Fruit fly (Drosophila melanogaster) whole organism, prepupa: ENCODE results near the gene CG46399.

ENCODE experiments used
- CG10631 ChIP-seq: fragments of 200-800 bp; sonication (Bioruptor generic); optimal IDR thresholded peaks from 2 replicates; lab custom pipeline; 2016; ENCODE audit warnings: missing biosample characterization, missing genetic modification characterization
- CG10669 ChIP-seq: fragments of 200-800 bp; sonication (Bioruptor generic); optimal IDR thresholded peaks from 3 replicates; lab custom pipeline; 2018; ENCODE audit warnings: missing biosample characterization, mild to moderate bottlenecking, missing genetic modification characterization, moderate library complexity
- CG11294 ChIP-seq: fragments of 200-800 bp; sonication (Bioruptor generic); IDR thresholded peaks from 2 replicates; pipeline ENCODE4 v1.3.6; 2022; ENCODE audit warnings: missing biosample characterization, missing genetic modification characterization
- CG11762 ChIP-seq: fragments of 200-800 bp; sonication (Bioruptor generic); optimal IDR thresholded peaks from 3 replicates; lab custom pipeline; 2016; ENCODE audit warnings: missing biosample characterization, missing genetic modification characterization; ENCODE audit not compliant: insufficient read depth
- CG11902 ChIP-seq: fragments of 200-800 bp; sonication (Bioruptor generic); optimal IDR thresholded peaks from 3 replicates; lab custom pipeline; 2016; ENCODE audit warnings: missing biosample characterization, missing genetic modification characterization
- CG15336 ChIP-seq: fragments of 200-800 bp; sonication (Bioruptor generic); IDR thresholded peaks from 2 replicates; pipeline ENCODE4 v1.3.6; 2022; ENCODE audit warnings: missing biosample characterization, missing genetic modification characterization
- CG1621 ChIP-seq: fragments of 200-800 bp; sonication (Bioruptor generic); optimal IDR thresholded peaks from 3 replicates; lab custom pipeline; 2018; ENCODE audit warnings: missing biosample characterization, mild to moderate bottlenecking, missing genetic modification characterization
- CG16779 ChIP-seq: fragments of 200-800 bp; sonication (Bioruptor generic); optimal IDR thresholded peaks from 3 replicates; lab custom pipeline; 2017; ENCODE audit warnings: missing biosample characterization, mild to moderate bottlenecking, missing genetic modification characterization
- CG31627 ChIP-seq: fragments of 200-800 bp; sonication (Bioruptor generic); optimal IDR thresholded peaks from 3 replicates; lab custom pipeline; 2016; ENCODE audit warnings: missing biosample characterization, missing genetic modification characterization
- CG32006 ChIP-seq: fragments of 200-800 bp; sonication (Bioruptor generic); optimal IDR thresholded peaks from 3 replicates; lab custom pipeline; 2017; ENCODE audit warnings: missing biosample characterization, mild to moderate bottlenecking, missing genetic modification characterization
- CG34406 ChIP-seq: fragments of 200-800 bp; sonication (Bioruptor generic); optimal IDR thresholded peaks from 3 replicates; lab custom pipeline; 2016; ENCODE audit warnings: missing biosample characterization, missing genetic modification characterization
- CG3919 ChIP-seq: fragments of 200-800 bp; sonication (Bioruptor generic); optimal IDR thresholded peaks from 3 replicates; lab custom pipeline; 2016; ENCODE audit warnings: missing biosample characterization, missing genetic modification characterization
- CG4318 ChIP-seq: fragments of 200-800 bp; sonication (Bioruptor generic); optimal IDR thresholded peaks from 3 replicates; lab custom pipeline; 2017; ENCODE audit warnings: missing biosample characterization, mild to moderate bottlenecking, missing genetic modification characterization
- CG6163 ChIP-seq: fragments of 200-800 bp; sonication (Bioruptor generic); IDR thresholded peaks from 3 replicates; pipeline ENCODE4 v1.3.6; 2022; ENCODE audit warnings: missing biosample characterization, missing genetic modification characterization
- CG6276 ChIP-seq: fragments of 200-800 bp; sonication (Bioruptor generic); optimal IDR thresholded peaks from 2 replicates; lab custom pipeline; 2017; ENCODE audit warnings: missing biosample characterization, mild to moderate bottlenecking, missing genetic modification characterization
- CG6792 ChIP-seq: fragments of 200-800 bp; sonication (Bioruptor generic); optimal IDR thresholded peaks from 3 replicates; lab custom pipeline; 2016; ENCODE audit warnings: missing biosample characterization, missing genetic modification characterization
- CG6808 ChIP-seq: fragments of 200-800 bp; sonication (Bioruptor generic); optimal IDR thresholded peaks from 3 replicates; lab custom pipeline; 2017; ENCODE audit warnings: missing biosample characterization, missing genetic modification characterization, mild to moderate bottlenecking, moderate library complexity, missing genetic modification reagents
- CG6854 ChIP-seq: fragments of 200-800 bp; sonication (Bioruptor generic); optimal IDR thresholded peaks from 2 replicates; lab custom pipeline; 2017; ENCODE audit warnings: missing biosample characterization, mild to moderate bottlenecking, missing genetic modification characterization
- CG7368 ChIP-seq: fragments of 200-800 bp; sonication (Bioruptor generic); optimal IDR thresholded peaks from 3 replicates; lab custom pipeline; 2016; ENCODE audit warnings: missing biosample characterization, missing genetic modification characterization
- CG8119 ChIP-seq: fragments of 200-800 bp; sonication (Bioruptor generic); IDR thresholded peaks from 3 replicates; pipeline ENCODE4 v1.3.6; 2022; ENCODE audit warnings: missing biosample characterization, missing genetic modification characterization
- CG8632 ChIP-seq: fragments of 200-800 bp; sonication (Bioruptor generic); optimal IDR thresholded peaks from 3 replicates; lab custom pipeline; 2016; ENCODE audit warnings: missing biosample characterization, missing genetic modification characterization
- Eip75B ChIP-seq: fragments of 200-800 bp; sonication (Bioruptor generic); optimal IDR thresholded peaks from 3 replicates; lab custom pipeline; 2016; ENCODE audit warnings: missing biosample characterization, missing genetic modification characterization
- Eip78C ChIP-seq: fragments of 200-800 bp; sonication (Bioruptor generic); peaks from one replicate; lab custom pipeline; 2016; ENCODE audit warnings: missing biosample characterization, missing genetic modification characterization
- Eip93F ChIP-seq: fragments of 200-800 bp; sonication (Bioruptor generic); optimal IDR thresholded peaks from 2 replicates; lab custom pipeline; 2016; ENCODE audit warnings: missing biosample characterization, mild to moderate bottlenecking, missing genetic modification characterization
- Ets21C ChIP-seq: fragments of 200-800 bp; sonication (Bioruptor generic); optimal IDR thresholded peaks from 3 replicates; lab custom pipeline; 2016; ENCODE audit warnings: missing biosample characterization, missing genetic modification characterization
- Ets96B ChIP-seq: fragments of 200-800 bp; optimal IDR thresholded peaks from 2 replicates; lab custom pipeline; 2019; ENCODE audit warnings: missing biosample characterization, mild to moderate bottlenecking, missing genetic modification characterization, moderate library complexity
- Gug ChIP-seq: fragments of 200-800 bp; sonication (Bioruptor generic); IDR thresholded peaks from 2 replicates; pipeline ENCODE4 v1.3.6; 2022; ENCODE audit warnings: missing biosample characterization, missing genetic modification characterization
- Hr38 ChIP-seq: sonication (Bioruptor generic); optimal IDR thresholded peaks from 2 replicates; lab custom pipeline; 2016; ENCODE audit warnings: missing biosample characterization, missing genetic modification characterization
- Hr39 ChIP-seq: fragments of 200-800 bp; sonication (Bioruptor generic); optimal IDR thresholded peaks from 2 replicates; lab custom pipeline; 2016; ENCODE audit warnings: missing biosample characterization, missing genetic modification characterization
- Hr4 ChIP-seq: fragments of 200-800 bp; sonication (Bioruptor generic); optimal IDR thresholded peaks from 3 replicates; lab custom pipeline; 2016; ENCODE audit warnings: missing biosample characterization, missing genetic modification characterization
- Lpt ChIP-seq: fragments of 200-800 bp; sonication (Bioruptor generic); optimal IDR thresholded peaks from 3 replicates; lab custom pipeline; 2016; ENCODE audit warnings: missing biosample characterization, missing genetic modification characterization
- Met ChIP-seq: fragments of 200-800 bp; sonication (Bioruptor generic); optimal IDR thresholded peaks from 3 replicates; lab custom pipeline; 2016; ENCODE audit warnings: missing biosample characterization, missing genetic modification characterization
- OdsH ChIP-seq: fragments of 200-800 bp; sonication (Bioruptor generic); optimal IDR thresholded peaks from 3 replicates; lab custom pipeline; 2016; ENCODE audit warnings: missing biosample characterization, missing genetic modification characterization
- Smox ChIP-seq: fragments of 200-800 bp; sonication (Bioruptor generic); optimal IDR thresholded peaks from 3 replicates; lab custom pipeline; 2016; ENCODE audit warnings: missing biosample characterization, missing genetic modification characterization
- Sox14 ChIP-seq: fragments of 200-800 bp; sonication (Bioruptor generic); optimal IDR thresholded peaks from 3 replicates; lab custom pipeline; 2016; ENCODE audit warnings: missing biosample characterization, missing genetic modification characterization
- achi ChIP-seq: fragments of 200-800 bp; sonication (Bioruptor generic); optimal IDR thresholded peaks from 3 replicates; lab custom pipeline; 2016; ENCODE audit warnings: missing biosample characterization, missing genetic modification characterization
- acj6 ChIP-seq: fragments of 200-800 bp; sonication (Bioruptor generic); optimal IDR thresholded peaks from 3 replicates; lab custom pipeline; 2016; ENCODE audit warnings: missing biosample characterization, missing genetic modification characterization
- dac ChIP-seq: fragments of 200-800 bp; sonication (Bioruptor generic); optimal IDR thresholded peaks from 2 replicates; lab custom pipeline; 2017; ENCODE audit warnings: missing biosample characterization, mild to moderate bottlenecking, missing genetic modification characterization
- dsx ChIP-seq: fragments of 200-800 bp; optimal IDR thresholded peaks from 3 replicates; lab custom pipeline; 2019; ENCODE audit warnings: missing biosample characterization, mild to moderate bottlenecking, missing genetic modification characterization, moderate library complexity; ENCODE audit not compliant: poor library complexity, severe bottlenecking
- eg ChIP-seq: fragments of 200-800 bp; sonication (Bioruptor generic); IDR thresholded peaks from 3 replicates; pipeline ENCODE4 v1.3.6; 2022; ENCODE audit warnings: missing biosample characterization, missing genetic modification characterization
- fd85E ChIP-seq: fragments of 200-800 bp; sonication (Bioruptor generic); optimal IDR thresholded peaks from 3 replicates; lab custom pipeline; 2016; ENCODE audit warnings: missing biosample characterization, missing genetic modification characterization
- fkh ChIP-seq: fragments of 200-800 bp; sonication (Bioruptor generic); optimal IDR thresholded peaks from 3 replicates; lab custom pipeline; 2017; ENCODE audit warnings: missing biosample characterization, mild to moderate bottlenecking, missing genetic modification characterization, moderate library complexity
- lz ChIP-seq: fragments of 200-800 bp; sonication (Bioruptor generic); optimal IDR thresholded peaks from 3 replicates; lab custom pipeline; 2016; ENCODE audit warnings: missing biosample characterization, missing genetic modification characterization
- pdm3 ChIP-seq: fragments of 200-800 bp; sonication (Bioruptor generic); optimal IDR thresholded peaks from 3 replicates; lab custom pipeline; 2016; ENCODE audit warnings: missing biosample characterization, missing genetic modification characterization
- salr ChIP-seq, 2 experiments: fragments of 200-800 bp; sonication (Bioruptor generic); optimal IDR thresholded peaks; 3 replicates each; lab custom pipeline; 2016 to 2018; ENCODE audit warnings: missing biosample characterization in 2 of 2, missing genetic modification characterization in 2 of 2, mild to moderate bottlenecking in 1 of 2
- spab ChIP-seq: fragments of 200-800 bp; sonication (Bioruptor generic); optimal IDR thresholded peaks from 2 replicates; lab custom pipeline; 2017; ENCODE audit warnings: missing biosample characterization, mild to moderate bottlenecking, missing genetic modification characterization, missing genetic modification reagents
- ss ChIP-seq, 2 experiments: fragments of 200-800 bp; sonication (Bioruptor generic); optimal IDR thresholded peaks; 2 replicates in 1 of 2; 3 replicates in 1 of 2; lab custom pipeline; 2017 to 2018; ENCODE audit warnings: mild to moderate bottlenecking in 2 of 2, missing biosample characterization in 2 of 2, missing genetic modification characterization in 2 of 2, moderate library complexity in 1 of 2
- svp ChIP-seq: fragments of 200-800 bp; sonication (Bioruptor generic); peaks from one replicate; lab custom pipeline; 2016; ENCODE audit warnings: missing biosample characterization, missing genetic modification characterization
- topi ChIP-seq: fragments of 200-800 bp; sonication (Bioruptor generic); optimal IDR thresholded peaks from 3 replicates; lab custom pipeline; 2016; ENCODE audit warnings: missing biosample characterization, missing genetic modification characterization

The CG46399 gene

dm6 chrX:14882536-14883118, 23.6 kb downstream of the CG46399 start, which contains the start of the genes CG45064 and CG45065 (continued):
- TF ChIP-seq Sox14 (GFP tag; lab: Kevin White, UChicago) (peak; percentile 85), CG6792 (peak; percentile 91), topi (GFP tag; lab: Kevin White, UChicago) (peak; percentile 85), CG1621 (no peak), achi (GFP tag; lab: Kevin White, UChicago) (peak; percentile 84), Ets96B (tag; lab: Kevin White, UChicago) (peak; percentile 63), Met (GFP tag; lab: Kevin White, UChicago) (peak; percentile 89), CG3919 (peak; percentile 89), pdm3 (GFP tag; lab: Kevin White, UChicago) (peak; percentile 91), salr (GFP tag; optimal IDR thresholded peaks at IDR 0.05; lab: Kevin White, UChicago) (peak in 1 of 2 experiments; percentile 57), CG15336 (peak; percentile 93), lz (GFP tag; lab: Kevin White, UChicago) (peak; percentile 86), CG10631 (GFP tag; lab: Kevin White, UChicago) (peak; percentile 84), CG32006 (GFP tag; lab: Kevin White, UChicago) (peak; percentile 94), CG8632 (GFP tag; lab: Kevin White, UChicago) (peak; percentile 88), Hr4 (GFP tag; lab: Kevin White, UChicago) (peak; percentile 97), Hr39 (peak; percentile 89), Smox (GFP tag; lab: Kevin White, UChicago) (peak; percentile 81), fd85E (peak; percentile 64), CG16779 (tag; lab: Kevin White, UChicago) (peak; percentile 52), spab (GFP tag; lab: Kevin White, UChicago) (peak; percentile 45), CG11902 (GFP tag; lab: Kevin White, UChicago) (peak; percentile 80), dsx (GFP tag; lab: Kevin White, UChicago) (peak; percentile 82), CG6854 (GFP tag; lab: Kevin White, UChicago) (no peak), Lpt (GFP tag; lab: Kevin White, UChicago) (peak; percentile 91), CG34406 (GFP tag; lab: Kevin White, UChicago) (peak; percentile 90), CG10669 (GFP tag; lab: Kevin White, UChicago) (peak; percentile 66), CG11294 (GFP tag; lab: Robert Waterston, UW) (peak; percentile 62; the same call in 1 of the 2 replicates), svp (GFP tag; lab: Kevin White, UChicago) (peak; percentile 67), CG8119 (GFP tag; lab: Robert Waterston, UW) (peak; percentile 94), Eip93F (GFP tag; lab: Kevin White, UChicago) (peak; percentile 36), CG11762 (peak; percentile 85), eg (GFP tag; lab: Robert Waterston, UW) (peak; percentile 94), CG6276 (peak; percentile 90), Gug (GFP tag; lab: Robert Waterston, UW) (peak; percentile 83), CG31627 (GFP tag; lab: Kevin White, UChicago) (peak; percentile 88), Eip75B (GFP tag; lab: Kevin White, UChicago) (peak; percentile 90), CG6808 (GFP tag; lab: Kevin White, UChicago) (peak; percentile 47), CG7368 (GFP tag; lab: Kevin White, UChicago) (peak; percentile 79)

dm6 chrX:14883993-14884392, 24.9 kb downstream of the CG46399 start:
- TF ChIP-seq CG4318 (GFP tag; lab: Kevin White, UChicago) (peak; percentile 21), Hr39 (no peak), Hr4 (GFP tag; lab: Kevin White, UChicago) (peak; percentile 46), fkh (GFP tag; lab: Kevin White, UChicago) (no peak), Eip75B (GFP tag; lab: Kevin White, UChicago) (no peak), CG32006 (GFP tag; lab: Kevin White, UChicago) (peak; percentile 67), Ets21C (GFP tag; lab: Kevin White, UChicago) (no peak), dac (GFP tag; lab: Kevin White, UChicago) (peak; percentile 1), Gug (GFP tag; lab: Robert Waterston, UW) (no peak), CG6792 (no peak), acj6 (GFP tag; lab: Kevin White, UChicago) (no peak), Ets96B (tag; lab: Kevin White, UChicago) (no peak), CG8119 (GFP tag; lab: Robert Waterston, UW) (0 out of 3 replicates have a peak, but pooled peaks have one; percentile 30), CG6276 (no peak), svp (GFP tag; lab: Kevin White, UChicago) (no peak), CG34406 (GFP tag; lab: Kevin White, UChicago) (peak; percentile 4), spab (GFP tag; lab: Kevin White, UChicago) (no peak), CG6163 (GFP tag; lab: Robert Waterston, UW) (no peak), Eip78C (GFP tag; lab: Kevin White, UChicago) (peak; percentile 65), topi (GFP tag; lab: Kevin White, UChicago) (no peak), Met (GFP tag; lab: Kevin White, UChicago) (no peak), OdsH (peak; percentile 16), ss (GFP tag; optimal IDR thresholded peaks at IDR 0.05; lab: Kevin White, UChicago) (no peak), Hr38 (no peak)
